Worm (Caenorhabditis elegans): ENCODE data around the gene ZK353.3.
"Not testable (repeated sequence)": the region's sequence is repeated elsewhere in the genome, so short reads cannot be mapped to it uniquely, and the experiment has no call there.

ZK353.3 gene

ce11 chrIII:8395685-8396084 lies at the start of gene ZK353.3:
Gene ZK353.3, plus strand, starts transcription at chrIII:8395985.
- TF ChIP-seq cog-1 (tag; optimal IDR thresholded peaks at IDR 0.05), result no peak
- TF ChIP-seq tab-1 (GFP tag; IDR thresholded peaks at IDR 0.05), result no peak
- no peak for TF ChIP-seq ref-1 (GFP tag; conservative IDR thresholded peaks at IDR 0.05)
- no peak for TF ChIP-seq ztf-29 (GFP tag; IDR thresholded peaks at IDR 0.05)
- TF ChIP-seq flt-1 (GFP tag; IDR thresholded peaks at IDR 0.05), result no peak
- TF ChIP-seq T22C8.4 (GFP tag; IDR thresholded peaks at IDR 0.05), result no peak
- no peak for TF ChIP-seq med-1 (GFP tag; optimal IDR thresholded peaks at IDR 0.05; ENCODE audit: insufficient read depth)
- no peak for TF ChIP-seq ztf-23 (GFP tag; IDR thresholded peaks at IDR 0.05)
- no peak for TF ChIP-seq klf-2 (GFP tag; conservative IDR thresholded peaks at IDR 0.05)

ce11 chrIII:8347822-8348221 lies 48.0 kb upstream of the ZK353.3 start, which contains the start of gene clc-29:
Gene clc-29, minus strand, starts transcription at chrIII:8347922.
- not testable (repeated sequence) for TF ChIP-seq klf-2 (GFP tag; conservative IDR thresholded peaks at IDR 0.05); ref-1 (GFP tag; conservative IDR thresholded peaks at IDR 0.05); T22C8.4 (GFP tag; IDR thresholded peaks at IDR 0.05)

ce11 chrIII:8354644-8355461 lies 40.9 kb upstream of the ZK353.3 start, which contains the start of gene unc-116:
Gene unc-116, minus strand, starts transcription at chrIII:8355174.
- TF ChIP-seq klf-2 (GFP tag; conservative IDR thresholded peaks at IDR 0.05), result no peak
- no peak for TF ChIP-seq med-1 (GFP tag; optimal IDR thresholded peaks at IDR 0.05; ENCODE audit: insufficient read depth)
- no peak for TF ChIP-seq ztf-29 (GFP tag; IDR thresholded peaks at IDR 0.05)
- no peak for TF ChIP-seq flt-1 (GFP tag; IDR thresholded peaks at IDR 0.05)
- TF ChIP-seq T22C8.4 (GFP tag; IDR thresholded peaks at IDR 0.05), result no peak
- no peak for TF ChIP-seq ref-1 (GFP tag; conservative IDR thresholded peaks at IDR 0.05)

- TF ChIP-seq flt-1 (GFP tag; IDR thresholded peaks at IDR 0.05), result no peak
- TF ChIP-seq klf-2 (GFP tag; conservative IDR thresholded peaks at IDR 0.05), result no peak
- TF ChIP-seq cog-1 (tag; optimal IDR thresholded peaks at IDR 0.05), result no peak
- no peak for TF ChIP-seq ztf-29 (GFP tag; IDR thresholded peaks at IDR 0.05)
- no peak for TF ChIP-seq med-1 (GFP tag; optimal IDR thresholded peaks at IDR 0.05; ENCODE audit: insufficient read depth)
- TF ChIP-seq ref-1 (GFP tag; conservative IDR thresholded peaks at IDR 0.05), result no peak
- TF ChIP-seq T22C8.4 (GFP tag; IDR thresholded peaks at IDR 0.05), result no peak
- TF ChIP-seq tab-1 (GFP tag; IDR thresholded peaks at IDR 0.05), result no peak
- no peak for TF ChIP-seq ztf-23 (GFP tag; IDR thresholded peaks at IDR 0.05)
Measured at ce11 chrIII:8355462-8355815, 40.3 kb upstream of the ZK353.3 start.

ce11 chrIII:8356407-8356881 lies 39.3 kb upstream of the ZK353.3 start:
- TF ChIP-seq ztf-29 (GFP tag; IDR thresholded peaks at IDR 0.05) (peak; percentile 27; the same call in 1 of the 2 replicates), klf-2 (GFP tag; conservative IDR thresholded peaks at IDR 0.05) (no peak), ztf-23 (GFP tag; IDR thresholded peaks at IDR 0.05) (no peak), tab-1 (GFP tag; IDR thresholded peaks at IDR 0.05) (no peak), cog-1 (tag; optimal IDR thresholded peaks at IDR 0.05) (peak; percentile 67), T22C8.4 (GFP tag; IDR thresholded peaks at IDR 0.05) (no peak), flt-1 (GFP tag; IDR thresholded peaks at IDR 0.05) (peak; percentile 68)

ce11 chrIII:8358213-8358672 lies 37.5 kb upstream of the ZK353.3 start, which contains the start of the genes R05D3.8 and rfp-1:
Gene R05D3.8, minus strand, starts transcription at chrIII:8358327.
Gene rfp-1, plus strand, starts transcription at chrIII:8358622.
- no peak for TF ChIP-seq flt-1 (GFP tag; IDR thresholded peaks at IDR 0.05)
- TF ChIP-seq ztf-29 (GFP tag; IDR thresholded peaks at IDR 0.05), result no peak
- TF ChIP-seq T22C8.4 (GFP tag; IDR thresholded peaks at IDR 0.05), result no peak
- no peak for TF ChIP-seq ztf-23 (GFP tag; IDR thresholded peaks at IDR 0.05)
- TF ChIP-seq cog-1 (tag; optimal IDR thresholded peaks at IDR 0.05), result peak; percentile 9
- TF ChIP-seq ref-1 (GFP tag; conservative IDR thresholded peaks at IDR 0.05), result no peak
- TF ChIP-seq klf-2 (GFP tag; conservative IDR thresholded peaks at IDR 0.05), result no peak

- no peak for TF ChIP-seq flt-1 (GFP tag; IDR thresholded peaks at IDR 0.05)
- no peak for TF ChIP-seq tab-1 (GFP tag; IDR thresholded peaks at IDR 0.05)
- TF ChIP-seq cog-1 (tag; optimal IDR thresholded peaks at IDR 0.05), result no peak
- no peak for TF ChIP-seq T22C8.4 (GFP tag; IDR thresholded peaks at IDR 0.05)
- no peak for TF ChIP-seq ztf-29 (GFP tag; IDR thresholded peaks at IDR 0.05)
- TF ChIP-seq ref-1 (GFP tag; conservative IDR thresholded peaks at IDR 0.05), result no peak
Measured at ce11 chrIII:8363253-8364061, 32.3 kb upstream of the ZK353.3 start, which contains the start of gene R05D3.3. Gene R05D3.3, plus strand, starts transcription at chrIII:8364011.

ce11 chrIII:8368619-8369018 lies 27.2 kb upstream of the ZK353.3 start, which contains the start of gene R05D3.9:
Gene R05D3.9, minus strand, starts transcription at chrIII:8368719.
- TF ChIP-seq med-1 (GFP tag; optimal IDR thresholded peaks at IDR 0.05; ENCODE audit: insufficient read depth), result no peak
- no peak for TF ChIP-seq T22C8.4 (GFP tag; IDR thresholded peaks at IDR 0.05)

- no peak for TF ChIP-seq cog-1 (tag; optimal IDR thresholded peaks at IDR 0.05)
- no peak for TF ChIP-seq ref-1 (GFP tag; conservative IDR thresholded peaks at IDR 0.05)
- no peak for TF ChIP-seq tab-1 (GFP tag; IDR thresholded peaks at IDR 0.05)
- no peak for TF ChIP-seq ztf-29 (GFP tag; IDR thresholded peaks at IDR 0.05)
- TF ChIP-seq med-1 (GFP tag; optimal IDR thresholded peaks at IDR 0.05; ENCODE audit: insufficient read depth), result no peak
- no peak for TF ChIP-seq T22C8.4 (GFP tag; IDR thresholded peaks at IDR 0.05)
- no peak for TF ChIP-seq klf-2 (GFP tag; conservative IDR thresholded peaks at IDR 0.05)
- TF ChIP-seq flt-1 (GFP tag; IDR thresholded peaks at IDR 0.05), result no peak
- no peak for TF ChIP-seq ztf-23 (GFP tag; IDR thresholded peaks at IDR 0.05)
Measured at ce11 chrIII:8369172-8369571, 26.6 kb upstream of the ZK353.3 start.

All from whole organism, midembryonic.